Fruit fly (Drosophila melanogaster) whole organism, embryonic: ENCODE data around the gene Claspin.

Experiments
- Atf3 ChIP-seq: fragments of 200-800 bp; sonication (Bioruptor generic); optimal IDR thresholded peaks from 3 replicates; lab custom pipeline; 2016; ENCODE audit warnings: missing biosample characterization, missing genetic modification characterization
- BtbVII ChIP-seq: fragments of 200-800 bp; sonication (Bioruptor generic); optimal IDR thresholded peaks from 3 replicates; lab custom pipeline; 2017; ENCODE audit warnings: missing biosample characterization, mild to moderate bottlenecking, missing genetic modification characterization
- CG10267 ChIP-seq: fragments of 200-800 bp; sonication (Bioruptor generic); optimal IDR thresholded peaks from 2 replicates; lab custom pipeline; 2018; ENCODE audit warnings: missing biosample characterization, mild to moderate bottlenecking, missing genetic modification characterization, moderate library complexity
- CG10274 ChIP-seq: fragments of 200-800 bp; sonication (Bioruptor generic); optimal IDR thresholded peaks from 3 replicates; lab custom pipeline; 2017; ENCODE audit warnings: missing biosample characterization, mild to moderate bottlenecking, missing genetic modification characterization
- CG10543 ChIP-seq: fragments of 200-800 bp; sonication (Bioruptor generic); optimal IDR thresholded peaks from 3 replicates; lab custom pipeline; 2017; ENCODE audit warnings: missing biosample characterization, mild to moderate bottlenecking, missing genetic modification characterization, moderate library complexity
- CG12104 ChIP-seq: fragments of 200-800 bp; sonication (Bioruptor generic); optimal IDR thresholded peaks from 3 replicates; lab custom pipeline; 2016; ENCODE audit warnings: missing biosample characterization, missing genetic modification characterization
- CG12155 ChIP-seq: fragments of 200-800 bp; sonication (Bioruptor generic); optimal IDR thresholded peaks from 3 replicates; lab custom pipeline; 2016; ENCODE audit warnings: missing biosample characterization, missing genetic modification characterization
- CG12391 ChIP-seq: fragments of 200-800 bp; sonication (Bioruptor generic); optimal IDR thresholded peaks from 3 replicates; lab custom pipeline; 2018; ENCODE audit warnings: missing biosample characterization, mild to moderate bottlenecking, missing genetic modification characterization, moderate library complexity
- CG15696 ChIP-seq: fragments of 200-800 bp; sonication (Bioruptor generic); optimal IDR thresholded peaks from 2 replicates; lab custom pipeline; 2019; ENCODE audit warnings: missing biosample characterization, mild to moderate bottlenecking, missing genetic modification characterization, moderate library complexity
- CG1602 ChIP-seq: fragments of 200-800 bp; sonication (Bioruptor generic); optimal IDR thresholded peaks from 3 replicates; lab custom pipeline; 2016; ENCODE audit warnings: missing biosample characterization, missing genetic modification characterization
- CG17568 ChIP-seq: fragments of 200-800 bp; sonication (Bioruptor generic); optimal IDR thresholded peaks from 2 replicates; lab custom pipeline; 2018; ENCODE audit warnings: missing biosample characterization, mild to moderate bottlenecking, missing genetic modification characterization, moderate library complexity
- CG17912 ChIP-seq: fragments of 200-800 bp; sonication (Bioruptor generic); optimal IDR thresholded peaks from 2 replicates; lab custom pipeline; 2018; ENCODE audit warnings: missing biosample characterization, mild to moderate bottlenecking, missing genetic modification characterization
- CG32772 ChIP-seq: fragments of 200-800 bp; sonication (Bioruptor generic); IDR thresholded peaks from 2 replicates; pipeline ENCODE4 v1.3.6; 2022; ENCODE audit warnings: missing biosample characterization, missing genetic modification characterization
- CG3281 ChIP-seq: fragments of 200-800 bp; sonication (Bioruptor generic); optimal IDR thresholded peaks from 3 replicates; lab custom pipeline; 2017; ENCODE audit warnings: missing biosample characterization, mild to moderate bottlenecking, missing genetic modification characterization
- CG3995 ChIP-seq: fragments of 200-800 bp; sonication (Bioruptor generic); optimal IDR thresholded peaks from 3 replicates; lab custom pipeline; 2016; ENCODE audit warnings: missing biosample characterization, missing genetic modification characterization
- CG4617 ChIP-seq: fragments of 200-800 bp; sonication (Bioruptor generic); optimal IDR thresholded peaks from 3 replicates; lab custom pipeline; 2016; ENCODE audit warnings: missing biosample characterization, missing genetic modification characterization, borderline replicate concordance
- CG4730 ChIP-seq: fragments of 200-800 bp; sonication (Bioruptor generic); IDR thresholded peaks from 2 replicates; pipeline ENCODE4 v1.3.6; 2022; ENCODE audit warnings: missing biosample characterization, missing genetic modification characterization
- CG7556 ChIP-seq: fragments of 200-800 bp; sonication (Bioruptor generic); optimal IDR thresholded peaks from 2 replicates; lab custom pipeline; 2017; ENCODE audit warnings: missing biosample characterization, mild to moderate bottlenecking, missing genetic modification characterization
- CG7786 ChIP-seq: fragments of 200-800 bp; sonication (Bioruptor generic); optimal IDR thresholded peaks from 2 replicates; lab custom pipeline; 2016; ENCODE audit warnings: missing biosample characterization, missing genetic modification characterization
- CG8089 ChIP-seq: fragments of 200-800 bp; sonication (Bioruptor generic); optimal IDR thresholded peaks from 3 replicates; lab custom pipeline; 2016; ENCODE audit warnings: missing biosample characterization, missing genetic modification characterization
- CG8765 ChIP-seq: fragments of 200-800 bp; sonication (Bioruptor generic); IDR thresholded peaks from 2 replicates; pipeline ENCODE4 v1.3.6; 2022; ENCODE audit warnings: missing biosample characterization, missing genetic modification characterization
- CTCF ChIP-seq: fragments of 200-800 bp; sonication (Bioruptor generic); optimal IDR thresholded peaks from 2 replicates; lab custom pipeline; 2017; ENCODE audit warnings: missing biosample characterization, mild to moderate bottlenecking, missing genetic modification characterization, moderate library complexity
- CrebB ChIP-seq: fragments of 200-800 bp; sonication (Bioruptor generic); optimal IDR thresholded peaks from 3 replicates; lab custom pipeline; 2018; ENCODE audit warnings: missing biosample characterization, mild to moderate bottlenecking, missing genetic modification characterization
- D ChIP-seq, 2 experiments: fragments of 200-800 bp in 1 of 2; fragments of >200 bp in 1 of 2; sonication (Bioruptor generic) in 1 of 2; optimal IDR thresholded peaks; 2 replicates in 1 of 2; 3 replicates in 1 of 2; lab custom pipeline; 2017; ENCODE audit warnings: mild to moderate bottlenecking in 1 of 2, missing biosample characterization in 1 of 2, missing genetic modification characterization in 1 of 2, missing genetic modification reagents in 1 of 2
- D19B ChIP-seq: fragments of 200-800 bp; sonication (Bioruptor generic); optimal IDR thresholded peaks from 2 replicates; lab custom pipeline; 2017; ENCODE audit warnings: missing biosample characterization, mild to moderate bottlenecking, missing genetic modification characterization
- Drgx ChIP-seq: fragments of 200-800 bp; sonication (Bioruptor generic); IDR thresholded peaks from 2 replicates; pipeline ENCODE4 v1.3.6; 2022; ENCODE audit warnings: missing biosample characterization, missing genetic modification characterization
- H2.0 ChIP-seq: fragments of 200-800 bp; sonication (Bioruptor generic); IDR thresholded peaks from 2 replicates; pipeline ENCODE4 v1.3.6; 2022; ENCODE audit warnings: missing biosample characterization, missing genetic modification characterization
- HLH3B ChIP-seq: fragments of 200-800 bp; sonication (Bioruptor generic); IDR thresholded peaks from 2 replicates; pipeline ENCODE4 v1.3.6; 2022; ENCODE audit warnings: missing biosample characterization, missing genetic modification characterization
- Hr51 ChIP-seq, 2 experiments: fragments of 200-800 bp; sonication (Bioruptor generic); optimal IDR thresholded peaks; 2 replicates in 1 of 2; 3 replicates in 1 of 2; lab custom pipeline; 2016 to 2018; ENCODE audit warnings: missing biosample characterization in 2 of 2, missing genetic modification characterization in 2 of 2, mild to moderate bottlenecking in 1 of 2, moderate library complexity in 1 of 2
- Mes4 ChIP-seq: fragments of 200-800 bp; sonication (Bioruptor generic); optimal IDR thresholded peaks from 2 replicates; lab custom pipeline; 2016; ENCODE audit warnings: missing biosample characterization, missing genetic modification characterization
- Pdp1 ChIP-seq, 2 experiments: fragments of 200-800 bp; sonication (Bioruptor generic); optimal IDR thresholded peaks; 3 replicates each; lab custom pipeline; 2016; ENCODE audit warnings: missing biosample characterization in 2 of 2, missing genetic modification characterization in 2 of 2, mild to moderate bottlenecking in 1 of 2, moderate library complexity in 1 of 2
- Sry-β ChIP-seq: fragments of 200-800 bp; sonication (Bioruptor generic); optimal IDR thresholded peaks from 2 replicates; lab custom pipeline; 2018; ENCODE audit warnings: missing biosample characterization, mild to moderate bottlenecking, missing genetic modification characterization, moderate library complexity
- Tbp ChIP-seq: fragments of >200 bp; optimal IDR thresholded peaks from 2 replicates; lab custom pipeline; 2018; ENCODE audit warnings: missing biosample characterization, missing genetic modification characterization
- bcd ChIP-seq: fragments of 200-800 bp; sonication (Bioruptor generic); optimal IDR thresholded peaks from 2 replicates; lab custom pipeline; 2017; ENCODE audit warnings: missing biosample characterization, mild to moderate bottlenecking, missing genetic modification characterization
- cwo ChIP-seq: fragments of 200-800 bp; sonication (Bioruptor generic); optimal IDR thresholded peaks from 3 replicates; lab custom pipeline; 2017; ENCODE audit warnings: missing biosample characterization, missing genetic modification characterization, mild to moderate bottlenecking, moderate library complexity, missing genetic modification reagents
- dmrt11E ChIP-seq: fragments of 200-800 bp; sonication (Bioruptor generic); optimal IDR thresholded peaks from 3 replicates; lab custom pipeline; 2018; ENCODE audit warnings: missing biosample characterization, mild to moderate bottlenecking, missing genetic modification characterization, moderate library complexity
- gcm2 ChIP-seq: fragments of 200-800 bp; sonication (Bioruptor generic); optimal IDR thresholded peaks from 2 replicates; lab custom pipeline; 2016; ENCODE audit warnings: missing biosample characterization, missing genetic modification characterization
- gfzf ChIP-seq: fragments of 200-800 bp; sonication (Bioruptor generic); optimal IDR thresholded peaks from 2 replicates; lab custom pipeline; 2016; ENCODE audit warnings: missing biosample characterization, mild to moderate bottlenecking, missing genetic modification characterization, moderate library complexity
- jumu ChIP-seq: fragments of 200-800 bp; sonication (Bioruptor generic); optimal IDR thresholded peaks from 3 replicates; lab custom pipeline; 2016; ENCODE audit warnings: missing biosample characterization, missing genetic modification characterization
- lola ChIP-seq, 3 experiments: fragments of >200 bp in 2 of 3; fragments of 200-800 bp in 1 of 3; sonication (Bioruptor generic) in 1 of 3; optimal IDR thresholded peaks; 2 replicates each; lab custom pipeline; 2017 to 2019; ENCODE audit warnings: missing biosample characterization in 3 of 3, missing genetic modification characterization in 3 of 3, mild to moderate bottlenecking in 1 of 3, moderate library complexity in 1 of 3
- mirr ChIP-seq: fragments of 200-800 bp; sonication (Bioruptor generic); optimal IDR thresholded peaks from 3 replicates; lab custom pipeline; 2018; ENCODE audit warnings: missing biosample characterization, mild to moderate bottlenecking, missing genetic modification characterization
- oc ChIP-seq: fragments of 200-800 bp; sonication (Bioruptor generic); optimal IDR thresholded peaks from 2 replicates; lab custom pipeline; 2018; ENCODE audit warnings: missing biosample characterization, mild to moderate bottlenecking, missing genetic modification characterization, moderate library complexity
- odd ChIP-seq: fragments of 200-800 bp; sonication (Bioruptor generic); optimal IDR thresholded peaks from 2 replicates; lab custom pipeline; 2017; ENCODE audit warnings: missing biosample characterization, mild to moderate bottlenecking, missing genetic modification characterization
- pnt ChIP-seq: fragments of 200-800 bp; sonication (Bioruptor generic); optimal IDR thresholded peaks from 3 replicates; lab custom pipeline; 2016; ENCODE audit warnings: missing biosample characterization, missing genetic modification characterization
- pros ChIP-seq: fragments of 200-800 bp; sonication (Bioruptor generic); optimal IDR thresholded peaks from 3 replicates; lab custom pipeline; 2019; ENCODE audit warnings: missing biosample characterization, mild to moderate bottlenecking, missing genetic modification characterization, moderate library complexity
- scrt ChIP-seq: fragments of 200-800 bp; sonication (Bioruptor generic); optimal IDR thresholded peaks from 2 replicates; lab custom pipeline; 2018; ENCODE audit warnings: missing biosample characterization, mild to moderate bottlenecking, missing genetic modification characterization, moderate library complexity
- seq ChIP-seq: fragments of 200-800 bp; sonication (Bioruptor generic); IDR thresholded peaks from 2 replicates; pipeline ENCODE4 v1.3.6; 2022; ENCODE audit warnings: missing biosample characterization, missing genetic modification characterization
- stwl ChIP-seq: fragments of 200-800 bp; sonication (Bioruptor generic); optimal IDR thresholded peaks from 3 replicates; lab custom pipeline; 2018; ENCODE audit warnings: missing biosample characterization, mild to moderate bottlenecking, missing genetic modification characterization, moderate library complexity
- tup ChIP-seq: fragments of 200-800 bp; sonication (Bioruptor generic); optimal IDR thresholded peaks from 2 replicates; lab custom pipeline; 2016; ENCODE audit warnings: missing biosample characterization, mild to moderate bottlenecking, missing genetic modification characterization, moderate library complexity
- zen2 ChIP-seq: fragments of 200-800 bp; sonication (Bioruptor generic); IDR thresholded peaks from 3 replicates; pipeline ENCODE4 v1.3.6; 2022; ENCODE audit warnings: missing biosample characterization, missing genetic modification characterization; ENCODE audit not compliant: partially characterized antibody

Gene Claspin

DNA sequence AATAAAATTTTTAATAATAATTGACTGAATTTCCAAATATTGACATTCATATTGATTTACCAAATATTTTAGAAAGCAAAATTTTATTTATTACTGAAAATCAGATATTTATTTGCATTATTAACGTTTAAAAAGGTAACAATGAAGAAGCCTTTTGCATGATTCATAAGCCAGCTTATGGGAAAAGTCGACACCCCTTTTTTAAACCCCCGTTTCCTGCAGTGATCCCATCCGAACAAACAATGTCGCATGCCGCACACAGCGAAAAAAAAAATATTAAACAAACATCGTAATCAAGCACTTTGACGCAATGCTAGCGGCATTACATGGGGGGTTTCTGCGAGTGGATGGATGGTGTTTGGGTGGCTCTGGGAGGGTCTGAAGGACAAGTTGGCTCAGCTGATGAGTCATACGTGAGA is 40.4 kb downstream of the Claspin start (continued):
- TF ChIP-seq CG10274: no peak
- no peak for TF ChIP-seq CG8765
- TF ChIP-seq odd (GFP tag; lab: Kevin White, UChicago): peak; percentile 2
- TF ChIP-seq dmrt11E: no peak
- TF ChIP-seq BtbVII (GFP tag; lab: Kevin White, UChicago): peak; percentile 11
- peak; percentile 8 for TF ChIP-seq tup (GFP tag; lab: Kevin White, UChicago)
- peak; percentile 7 for TF ChIP-seq CG12155 (GFP tag; lab: Kevin White, UChicago)
- peak; percentile 80 for TF ChIP-seq CG7556 (GFP tag; lab: Kevin White, UChicago)
- peak; percentile 57 for TF ChIP-seq mirr
- TF ChIP-seq jumu (GFP tag; lab: Kevin White, UChicago): peak; percentile 53
- TF ChIP-seq CG7786 (GFP tag; lab: Kevin White, UChicago): peak; percentile 44
- peak; percentile 39 for TF ChIP-seq scrt (GFP tag; lab: Kevin White, UChicago)
- no peak for TF ChIP-seq pros (GFP tag; lab: Kevin White, UChicago)
- TF ChIP-seq CG4617 (GFP tag; lab: Kevin White, UChicago): no peak
- TF ChIP-seq pnt: peak; percentile 20
- no peak for TF ChIP-seq CG10543 (GFP tag; lab: Kevin White, UChicago)
- peak; percentile 4 for TF ChIP-seq CG17568
- no peak for TF ChIP-seq Drgx (GFP tag; lab: Robert Waterston, UW)
- TF ChIP-seq gfzf: no peak
- no peak for TF ChIP-seq zen2
- TF ChIP-seq CG1602 (GFP tag; lab: Kevin White, UChicago): no peak
- no peak for TF ChIP-seq gcm2
- TF ChIP-seq D19B (GFP tag; lab: Kevin White, UChicago): peak; percentile 23
- peak in 1 of 3 experiments; percentile 0 for TF ChIP-seq lola (GFP tag; optimal IDR thresholded peaks at IDR 0.05; lab: Kevin White, UChicago)
- peak; percentile 20 to 55 for TF ChIP-seq Hr51 (GFP tag; optimal IDR thresholded peaks at IDR 0.05; lab: Kevin White, UChicago)
- TF ChIP-seq Sry-β: no peak
- TF ChIP-seq Atf3 (GFP tag; lab: Kevin White, UChicago): peak; percentile 21
- TF ChIP-seq CG3281 (GFP tag; lab: Kevin White, UChicago): peak; percentile 30
- TF ChIP-seq CG15696 (tag; lab: Kevin White, UChicago): no peak
- no peak for TF ChIP-seq HLH3B
- TF ChIP-seq CG17912: no peak
- TF ChIP-seq CG10267 (tag; lab: Kevin White, UChicago): no peak
- no peak for TF ChIP-seq CTCF (GFP tag; lab: Kevin White, UChicago)
- no peak for TF ChIP-seq H2.0 (GFP tag; lab: Robert Waterston, UW)
- TF ChIP-seq Pdp1 (GFP tag; optimal IDR thresholded peaks at IDR 0.05; lab: Kevin White, UChicago): peak; percentile 19 to 43
- peak; percentile 12 for TF ChIP-seq CG12391 (tag; lab: Kevin White, UChicago)
- TF ChIP-seq CG8089 (GFP tag; lab: Kevin White, UChicago): no peak
- no peak for TF ChIP-seq seq (GFP tag; lab: Robert Waterston, UW)
- TF ChIP-seq Tbp (GFP tag; lab: Kevin White, UChicago): no peak
- TF ChIP-seq CG4730 (GFP tag; lab: Robert Waterston, UW): no peak
- peak; percentile 46 for TF ChIP-seq bcd (GFP tag; lab: Kevin White, UChicago)
- TF ChIP-seq CrebB (tag; lab: Kevin White, UChicago): no peak
- TF ChIP-seq CG32772 (GFP tag; lab: Robert Waterston, UW): 0 out of 2 replicates have a peak, but pooled peaks have one; percentile 10
- TF ChIP-seq Mes4 (GFP tag; lab: Kevin White, UChicago): peak; percentile 22
- TF ChIP-seq cwo (GFP tag; lab: Kevin White, UChicago): peak; percentile 29
- peak; percentile 59 for TF ChIP-seq oc (tag; lab: Kevin White, UChicago)
- no peak for TF ChIP-seq CG3995 (GFP tag; lab: Kevin White, UChicago)
- TF ChIP-seq CG12104: no peak
- TF ChIP-seq stwl: no peak
- TF ChIP-seq D (optimal IDR thresholded peaks at IDR 0.05; lab: Kevin White, UChicago): no peak
- TF ChIP-seq D (GFP tag; optimal IDR thresholded peaks at IDR 0.05; lab: Kevin White, UChicago): peak; percentile 42
